Fruit fly (Drosophila melanogaster): ENCODE measurements around the gene phr6-4.

The phr6-4 gene

dm6 chr2L:20682136-20682733, 36.6 kb upstream of the phr6-4 start, which contains the start of gene CG2617:
CG2617 (plus strand) TSS chr2L:20682368.
- TF ChIP-seq psq (GFP tag; optimal IDR thresholded peaks at IDR 0.05) (peak; percentile 26), Hnf4 (GFP tag; optimal IDR thresholded peaks at IDR 0.05) (no peak)

DNA sequence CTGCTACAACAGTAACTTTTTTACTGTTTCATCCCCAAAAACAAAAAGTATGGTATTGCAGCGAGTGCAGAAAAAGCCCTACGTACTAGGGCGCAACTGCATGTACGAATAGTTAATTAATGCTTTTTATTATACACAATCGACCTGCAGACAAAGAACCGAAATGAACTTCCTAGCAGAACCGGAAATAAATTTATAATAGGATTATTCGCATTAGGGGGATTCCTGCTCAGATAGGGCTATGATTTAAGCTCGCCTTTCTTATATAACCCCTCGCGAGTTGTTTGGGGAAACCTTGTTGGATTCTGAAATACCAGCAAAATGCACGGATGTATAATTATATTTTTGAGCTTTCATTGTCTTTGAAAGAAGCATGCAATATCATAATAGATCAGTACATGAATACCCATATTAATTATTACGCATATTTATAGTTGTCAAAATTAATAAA, 36.1 kb upstream of the phr6-4 start, which contains the start of gene Cen:
Gene Cen (minus strand): TSS at position 199 of the 451 bp plus-strand sequence.
- no peak for TF ChIP-seq pan (optimal IDR thresholded peaks at IDR 0.05)
- TF ChIP-seq sage (GFP tag; optimal IDR thresholded peaks at IDR 0.05), result peak; percentile 43
- no peak for TF ChIP-seq woc (GFP tag; optimal IDR thresholded peaks at IDR 0.05)
- no peak for TF ChIP-seq fru (GFP tag; optimal IDR thresholded peaks at IDR 0.05)
- TF ChIP-seq HLH106 (tag; optimal IDR thresholded peaks at IDR 0.05), result peak; percentile 50
- no peak for TF ChIP-seq lola (GFP tag; optimal IDR thresholded peaks at IDR 0.05)
- no peak for TF ChIP-seq N (GFP tag; optimal IDR thresholded peaks at IDR 0.05)
- TF ChIP-seq dl (GFP tag; optimal IDR thresholded peaks at IDR 0.05; ENCODE audit: insufficient read depth in 1 of 2, partially characterized antibody in 2 of 2), result no peak
- no peak for TF ChIP-seq dsf (GFP tag; optimal IDR thresholded peaks at IDR 0.05; ENCODE audit: borderline replicate concordance)
- TF ChIP-seq OdsH (GFP tag; optimal IDR thresholded peaks at IDR 0.05), result no peak
- no peak for TF ChIP-seq Rel (GFP tag; optimal IDR thresholded peaks at IDR 0.05)
- no peak for TF ChIP-seq Rel (tag; optimal IDR thresholded peaks at IDR 0.05)
- peak; percentile 57 for TF ChIP-seq ey (GFP tag; optimal IDR thresholded peaks at IDR 0.05)
- TF ChIP-seq Hr83 (GFP tag; optimal IDR thresholded peaks at IDR 0.05; ENCODE audit: poor library complexity, severe bottlenecking), result peak; percentile 5
- TF ChIP-seq dmrt93B (GFP tag; optimal IDR thresholded peaks at IDR 0.05), result no peak
- no peak for TF ChIP-seq Dif (GFP tag; optimal IDR thresholded peaks at IDR 0.05; ENCODE audit: partially characterized antibody)
- no peak for TF ChIP-seq CG9705 (GFP tag; optimal IDR thresholded peaks at IDR 0.05)
- TF ChIP-seq jim (GFP tag; optimal IDR thresholded peaks at IDR 0.05), result no peak
- no peak for TF ChIP-seq CG32264 (GFP tag; optimal IDR thresholded peaks at IDR 0.05)
- peak in 1 of 2 experiments; percentile 65 for TF ChIP-seq foxo (GFP tag; optimal IDR thresholded peaks at IDR 0.05)
- TF ChIP-seq Dfd (GFP tag; optimal IDR thresholded peaks at IDR 0.05), result no peak
- no peak for TF ChIP-seq Myc (optimal IDR thresholded peaks at IDR 0.05)
- TF ChIP-seq Hr78 (GFP tag; optimal IDR thresholded peaks at IDR 0.05), result no peak
- no peak for TF ChIP-seq brk (GFP tag; optimal IDR thresholded peaks at IDR 0.05)
- TF ChIP-seq CrebA (GFP tag; optimal IDR thresholded peaks at IDR 0.05; ENCODE audit: borderline replicate concordance), result no peak
- no peak for TF ChIP-seq tai (GFP tag; optimal IDR thresholded peaks at IDR 0.05)
- no peak for TF ChIP-seq Vsx2 (GFP tag; optimal IDR thresholded peaks at IDR 0.05; ENCODE audit: partially characterized antibody)
- TF ChIP-seq rgr (GFP tag; optimal IDR thresholded peaks at IDR 0.05), result peak; percentile 55
- TF ChIP-seq psq (GFP tag; optimal IDR thresholded peaks at IDR 0.05), result peak; percentile 51
- TF ChIP-seq GATAd (GFP tag; optimal IDR thresholded peaks at IDR 0.05), result peak; percentile 28
- no peak for TF ChIP-seq h (GFP tag; optimal IDR thresholded peaks at IDR 0.05)
- TF ChIP-seq br (GFP tag; optimal IDR thresholded peaks at IDR 0.05), result no peak
- TF ChIP-seq sv (GFP tag; optimal IDR thresholded peaks at IDR 0.05), result no peak
- no peak for TF ChIP-seq usp (GFP tag; optimal IDR thresholded peaks at IDR 0.05)
- TF ChIP-seq Hnf4 (GFP tag; optimal IDR thresholded peaks at IDR 0.05), result peak; percentile 57
- TF ChIP-seq Jra (GFP tag; optimal IDR thresholded peaks at IDR 0.05), result peak; percentile 13
- no peak for TF ChIP-seq Abd-B (GFP tag; optimal IDR thresholded peaks at IDR 0.05)
- TF ChIP-seq Sp1 (GFP tag; optimal IDR thresholded peaks at IDR 0.05), result no peak
- TF ChIP-seq Mio (GFP tag; optimal IDR thresholded peaks at IDR 0.05), result no peak

DNA sequence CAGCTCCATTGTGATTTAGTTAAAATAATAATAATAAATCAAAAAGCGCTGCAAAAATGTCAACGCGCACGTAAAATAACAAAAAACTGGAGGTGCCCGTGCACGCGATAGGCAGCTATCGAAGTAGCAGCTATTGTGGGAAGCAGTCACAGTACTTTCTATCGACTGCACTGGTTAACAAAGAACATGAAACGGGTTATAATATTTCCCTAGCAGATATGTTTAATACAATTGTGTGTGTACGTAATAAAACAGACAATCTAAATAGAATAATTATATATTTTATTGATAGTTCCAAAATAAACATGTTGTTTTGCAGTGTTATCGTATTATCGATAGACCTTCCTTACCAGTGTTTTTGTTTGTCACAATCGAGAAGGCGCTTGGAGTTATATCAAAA, 30.3 kb upstream of the phr6-4 start, which contains the start of the genes CG31678 and IKKepsilon:
Gene CG31678 (minus strand): TSS at position 67 of the 400 bp plus-strand sequence.
Gene IKKepsilon (plus strand): TSS at position 171 of the 400 bp plus-strand sequence.
- TF ChIP-seq Dfd (GFP tag; optimal IDR thresholded peaks at IDR 0.05) (no peak), Sp1 (GFP tag; optimal IDR thresholded peaks at IDR 0.05) (peak; percentile 29), GATAd (GFP tag; optimal IDR thresholded peaks at IDR 0.05) (peak; percentile 18), Myc (optimal IDR thresholded peaks at IDR 0.05) (peak; percentile 50), foxo (GFP tag; optimal IDR thresholded peaks at IDR 0.05) (peak in 1 of 2 experiments; percentile 57), OdsH (GFP tag; optimal IDR thresholded peaks at IDR 0.05) (peak; percentile 36), CG9705 (GFP tag; optimal IDR thresholded peaks at IDR 0.05) (no peak), Vsx2 (GFP tag; optimal IDR thresholded peaks at IDR 0.05; ENCODE audit: partially characterized antibody) (no peak), br (GFP tag; optimal IDR thresholded peaks at IDR 0.05) (peak; percentile 8), Rel (GFP tag; optimal IDR thresholded peaks at IDR 0.05) (no peak), Rel (tag; optimal IDR thresholded peaks at IDR 0.05) (no peak), pan (optimal IDR thresholded peaks at IDR 0.05) (no peak), Hr83 (GFP tag; optimal IDR thresholded peaks at IDR 0.05; ENCODE audit: poor library complexity, severe bottlenecking) (peak; percentile 25), rgr (GFP tag; optimal IDR thresholded peaks at IDR 0.05) (peak; percentile 74), sv (GFP tag; optimal IDR thresholded peaks at IDR 0.05) (peak; percentile 48), h (GFP tag; optimal IDR thresholded peaks at IDR 0.05) (peak; percentile 65), fru (GFP tag; optimal IDR thresholded peaks at IDR 0.05) (peak; percentile 33), psq (GFP tag; optimal IDR thresholded peaks at IDR 0.05) (peak; percentile 38), ey (GFP tag; optimal IDR thresholded peaks at IDR 0.05) (peak; percentile 35), HLH106 (tag; optimal IDR thresholded peaks at IDR 0.05) (peak; percentile 46), sage (GFP tag; optimal IDR thresholded peaks at IDR 0.05) (no peak), Hnf4 (GFP tag; optimal IDR thresholded peaks at IDR 0.05) (peak; percentile 69), lola (GFP tag; optimal IDR thresholded peaks at IDR 0.05) (no peak), dl (GFP tag; optimal IDR thresholded peaks at IDR 0.05; ENCODE audit: insufficient read depth in 1 of 2, partially characterized antibody in 2 of 2) (no peak)

All from whole organism, wandering third instar larva.